Fruit fly (Drosophila melanogaster) whole organism, embryonic: ENCODE data around the gene trx.

Experiments
- Ada2b ChIP-seq: fragments of 200-800 bp; sonication (Bioruptor generic); IDR thresholded peaks from 2 replicates; pipeline ENCODE4 v1.3.6; 2022; ENCODE audit warnings: missing biosample characterization, missing genetic modification characterization
- Bteb2 ChIP-seq: fragments of 200-800 bp; sonication (Bioruptor generic); optimal IDR thresholded peaks from 2 replicates; lab custom pipeline; 2016; ENCODE audit warnings: missing biosample characterization, missing genetic modification characterization
- C15 ChIP-seq: fragments of 200-800 bp; sonication (Bioruptor generic); IDR thresholded peaks from 3 replicates; pipeline ENCODE4 v1.3.6; 2022; ENCODE audit warnings: missing biosample characterization, missing genetic modification characterization
- CG1024 ChIP-seq: fragments of 200-800 bp; sonication (Bioruptor generic); IDR thresholded peaks from 2 replicates; pipeline ENCODE4 v1.3.6; 2022; ENCODE audit warnings: missing biosample characterization, missing genetic modification characterization
- CG11093 ChIP-seq: fragments of 200-800 bp; sonication (Bioruptor generic); IDR thresholded peaks from 3 replicates; pipeline ENCODE4 v1.3.6; 2022; ENCODE audit warnings: missing biosample characterization, missing genetic modification characterization
- CG14710 ChIP-seq: fragments of 200-800 bp; sonication (Bioruptor generic); optimal IDR thresholded peaks from 3 replicates; lab custom pipeline; 2019; ENCODE audit warnings: missing biosample characterization, mild to moderate bottlenecking, missing genetic modification characterization, moderate library complexity
- CG15011 ChIP-seq: fragments of 200-800 bp; sonication (Bioruptor generic); optimal IDR thresholded peaks from 3 replicates; lab custom pipeline; 2018; ENCODE audit warnings: missing biosample characterization, mild to moderate bottlenecking, missing genetic modification characterization
- CG15479 ChIP-seq: fragments of 200-800 bp; sonication (Bioruptor generic); optimal IDR thresholded peaks from 3 replicates; lab custom pipeline; 2019; ENCODE audit warnings: missing biosample characterization, mild to moderate bottlenecking, missing genetic modification characterization, moderate library complexity
- CG16863 ChIP-seq: fragments of 200-800 bp; sonication (Bioruptor generic); optimal IDR thresholded peaks from 3 replicates; lab custom pipeline; 2016; ENCODE audit warnings: missing biosample characterization, missing genetic modification characterization
- CG17328 ChIP-seq: fragments of 200-800 bp; sonication (Bioruptor generic); IDR thresholded peaks from 2 replicates; pipeline ENCODE4 v1.3.6; 2022; ENCODE audit warnings: missing biosample characterization, missing genetic modification characterization
- CG2712 ChIP-seq: fragments of 200-800 bp; optimal IDR thresholded peaks from 3 replicates; lab custom pipeline; 2019; ENCODE audit warnings: missing biosample characterization, mild to moderate bottlenecking, missing genetic modification characterization, moderate library complexity
- CG32767 ChIP-seq: fragments of 200-800 bp; sonication (Bioruptor generic); IDR thresholded peaks from 2 replicates; pipeline ENCODE4 v1.3.6; 2022; ENCODE audit warnings: missing biosample characterization, missing genetic modification characterization
- CG3281 ChIP-seq: fragments of 200-800 bp; sonication (Bioruptor generic); optimal IDR thresholded peaks from 3 replicates; lab custom pipeline; 2017; ENCODE audit warnings: missing biosample characterization, mild to moderate bottlenecking, missing genetic modification characterization
- CG4617 ChIP-seq: fragments of 200-800 bp; sonication (Bioruptor generic); optimal IDR thresholded peaks from 3 replicates; lab custom pipeline; 2016; ENCODE audit warnings: missing biosample characterization, missing genetic modification characterization, borderline replicate concordance
- CG6254 ChIP-seq: fragments of 200-800 bp; sonication (Bioruptor generic); optimal IDR thresholded peaks from 3 replicates; lab custom pipeline; 2017; ENCODE audit warnings: mild to moderate bottlenecking, missing biosample characterization, missing genetic modification reagents, missing genetic modification characterization
- CG6272 ChIP-seq: fragments of 200-800 bp; sonication (Bioruptor generic); IDR thresholded peaks from 2 replicates; pipeline ENCODE4 v1.3.6; 2022; ENCODE audit warnings: missing biosample characterization, missing genetic modification characterization
- CG7357 ChIP-seq: fragments of 200-800 bp; sonication (Bioruptor generic); IDR thresholded peaks from 3 replicates; pipeline ENCODE4 v1.3.6; 2022; ENCODE audit warnings: missing biosample characterization, missing genetic modification characterization
- CG8924 ChIP-seq: fragments of 200-800 bp; optimal IDR thresholded peaks from 3 replicates; lab custom pipeline; 2019; ENCODE audit warnings: missing biosample characterization, mild to moderate bottlenecking, missing genetic modification characterization, moderate library complexity
- CG9932 ChIP-seq: fragments of 200-800 bp; sonication (Bioruptor generic); IDR thresholded peaks from 2 replicates; pipeline ENCODE4 v1.3.6; 2022; ENCODE audit warnings: missing biosample characterization, missing genetic modification characterization
- CkIIα-i1 ChIP-seq: fragments of 200-800 bp; sonication (Bioruptor generic); IDR thresholded peaks from 2 replicates; pipeline ENCODE4 v1.3.6; 2022; ENCODE audit warnings: missing biosample characterization, missing genetic modification characterization
- Doc2 ChIP-seq: fragments of 200-800 bp; sonication (Bioruptor generic); IDR thresholded peaks from 2 replicates; pipeline ENCODE4 v1.3.6; 2022; ENCODE audit warnings: missing biosample characterization, missing genetic modification characterization
- HLHmδ ChIP-seq: fragments of 200-800 bp; sonication (Bioruptor generic); optimal IDR thresholded peaks from 2 replicates; lab custom pipeline; 2018; ENCODE audit warnings: missing biosample characterization, mild to moderate bottlenecking, missing genetic modification characterization, moderate library complexity
- Hand ChIP-seq: fragments of 200-800 bp; sonication (Bioruptor generic); optimal IDR thresholded peaks from 2 replicates; lab custom pipeline; 2017; ENCODE audit warnings: mild to moderate bottlenecking, missing biosample characterization, missing genetic modification reagents, missing genetic modification characterization
- HmgZ ChIP-seq: fragments of 200-800 bp; sonication (Bioruptor generic); optimal IDR thresholded peaks from 2 replicates; lab custom pipeline; 2018; ENCODE audit warnings: missing biosample characterization, mild to moderate bottlenecking, missing genetic modification characterization
- Lhr ChIP-seq: fragments of 200-800 bp; sonication (Bioruptor generic); optimal IDR thresholded peaks from 3 replicates; lab custom pipeline; 2017; ENCODE audit warnings: mild to moderate bottlenecking, missing biosample characterization, missing genetic modification reagents, missing genetic modification characterization
- Lpt ChIP-seq: fragments of >200 bp; optimal IDR thresholded peaks from 2 replicates; lab custom pipeline; 2018; ENCODE audit warnings: missing biosample characterization, missing genetic modification characterization
- MESR4 ChIP-seq: fragments of 200-800 bp; sonication (Bioruptor generic); optimal IDR thresholded peaks from 2 replicates; lab custom pipeline; 2018; ENCODE audit warnings: missing biosample characterization, mild to moderate bottlenecking, missing genetic modification characterization, moderate library complexity
- Nf-YB ChIP-seq: fragments of 200-800 bp; sonication (Bioruptor generic); optimal IDR thresholded peaks from 3 replicates; lab custom pipeline; 2019; ENCODE audit warnings: missing biosample characterization, mild to moderate bottlenecking, missing genetic modification characterization, moderate library complexity
- Rx ChIP-seq: fragments of 200-800 bp; sonication (Bioruptor generic); IDR thresholded peaks from 2 replicates; pipeline ENCODE4 v1.3.6; 2022; ENCODE audit warnings: missing biosample characterization, missing genetic modification characterization
- ab ChIP-seq: fragments of 200-800 bp; sonication (Bioruptor generic); optimal IDR thresholded peaks from 2 replicates; lab custom pipeline; 2016; ENCODE audit warnings: missing biosample characterization, missing genetic modification characterization
- ase ChIP-seq: fragments of 200-800 bp; sonication (Bioruptor generic); IDR thresholded peaks from 3 replicates; pipeline ENCODE4 v1.3.6; 2022; ENCODE audit warnings: missing biosample characterization, missing genetic modification characterization
- ato ChIP-seq: fragments of 200-800 bp; sonication (Bioruptor generic); IDR thresholded peaks from 2 replicates; pipeline ENCODE4 v1.3.6; 2022; ENCODE audit warnings: missing biosample characterization, missing genetic modification characterization; ENCODE audit not compliant: partially characterized antibody
- cad ChIP-seq: fragments of >200 bp; optimal IDR thresholded peaks from 2 replicates; lab custom pipeline; 2017; ENCODE audit warnings: missing biosample characterization, missing genetic modification characterization
- crc ChIP-seq: fragments of 200-800 bp; sonication (Bioruptor generic); optimal IDR thresholded peaks from 2 replicates; lab custom pipeline; 2016; ENCODE audit warnings: missing biosample characterization, missing genetic modification characterization
- cwo ChIP-seq: fragments of 200-800 bp; sonication (Bioruptor generic); optimal IDR thresholded peaks from 3 replicates; lab custom pipeline; 2017; ENCODE audit warnings: missing biosample characterization, missing genetic modification characterization, mild to moderate bottlenecking, moderate library complexity, missing genetic modification reagents
- dmrt11E ChIP-seq: fragments of 200-800 bp; sonication (Bioruptor generic); optimal IDR thresholded peaks from 3 replicates; lab custom pipeline; 2018; ENCODE audit warnings: missing biosample characterization, mild to moderate bottlenecking, missing genetic modification characterization, moderate library complexity
- grau ChIP-seq: fragments of 200-800 bp; optimal IDR thresholded peaks from 3 replicates; lab custom pipeline; 2019; ENCODE audit warnings: missing biosample characterization, mild to moderate bottlenecking, missing genetic modification characterization, moderate library complexity
- jumu ChIP-seq: fragments of 200-800 bp; sonication (Bioruptor generic); optimal IDR thresholded peaks from 3 replicates; lab custom pipeline; 2016; ENCODE audit warnings: missing biosample characterization, missing genetic modification characterization
- lov ChIP-seq, 2 experiments: fragments of 200-800 bp in 1 of 2; fragments of >200 bp in 1 of 2; sonication (Bioruptor generic) in 1 of 2; IDR thresholded peaks in 1 of 2; optimal IDR thresholded peaks in 1 of 2; 2 replicates in 1 of 2; 3 replicates in 1 of 2; pipeline versions ENCODE4 v1.3.6 to Lab custom; 2017 to 2022; ENCODE audit warnings: missing biosample characterization in 1 of 2, missing genetic modification characterization in 1 of 2
- luna ChIP-seq: fragments of 200-800 bp; sonication (Bioruptor generic); optimal IDR thresholded peaks from 2 replicates; lab custom pipeline; 2016; ENCODE audit warnings: missing biosample characterization, missing genetic modification characterization
- maf-S ChIP-seq: fragments of 200-800 bp; sonication (Bioruptor generic); optimal IDR thresholded peaks from 2 replicates; lab custom pipeline; 2016; ENCODE audit warnings: missing biosample characterization, missing genetic modification characterization
- odd ChIP-seq: fragments of 200-800 bp; sonication (Bioruptor generic); optimal IDR thresholded peaks from 2 replicates; lab custom pipeline; 2017; ENCODE audit warnings: missing biosample characterization, mild to moderate bottlenecking, missing genetic modification characterization
- pum ChIP-seq: fragments of 200-800 bp; sonication (Bioruptor generic); optimal IDR thresholded peaks from 2 replicates; lab custom pipeline; 2016; ENCODE audit warnings: missing biosample characterization, missing genetic modification characterization
- pzg ChIP-seq: fragments of 200-800 bp; sonication (Bioruptor generic); optimal IDR thresholded peaks from 3 replicates; lab custom pipeline; 2018; ENCODE audit warnings: missing biosample characterization, mild to moderate bottlenecking, missing genetic modification characterization, moderate library complexity
- ranshi ChIP-seq: fragments of 200-800 bp; sonication (Bioruptor generic); IDR thresholded peaks from 2 replicates; pipeline ENCODE4 v1.3.6; 2022; ENCODE audit warnings: missing biosample characterization, missing genetic modification characterization
- stwl ChIP-seq: fragments of 200-800 bp; sonication (Bioruptor generic); optimal IDR thresholded peaks from 3 replicates; lab custom pipeline; 2018; ENCODE audit warnings: missing biosample characterization, mild to moderate bottlenecking, missing genetic modification characterization, moderate library complexity
- sug ChIP-seq: fragments of 200-800 bp; optimal IDR thresholded peaks from 2 replicates; lab custom pipeline; 2019; ENCODE audit warnings: missing biosample characterization, mild to moderate bottlenecking, missing genetic modification characterization, moderate library complexity
- usp ChIP-seq: fragments of >200 bp; optimal IDR thresholded peaks from 2 replicates; lab custom pipeline; 2017; ENCODE audit warnings: missing biosample characterization, missing genetic modification characterization
- vfl ChIP-seq: fragments of 200-800 bp; sonication (Bioruptor generic); optimal IDR thresholded peaks from 2 replicates; lab custom pipeline; 2016; ENCODE audit warnings: missing biosample characterization, missing genetic modification characterization

Gene trx

dm6 chr3R:14288669-14289383 is 2.1 kb upstream of the trx start, which contains the start of gene red (continued):
- TF ChIP-seq CG16863 (peak; percentile 12), vfl (GFP tag; lab: Kevin White, UChicago) (no peak), Nf-YB (peak; percentile 50), MESR4 (GFP tag; lab: Kevin White, UChicago) (no peak), crc (GFP tag; lab: Kevin White, UChicago) (peak; percentile 50), stwl (tag; lab: Kevin White, UChicago) (no peak), CG14710 (tag; lab: Kevin White, UChicago) (peak; percentile 31), sug (peak; percentile 93), Bteb2 (GFP tag; lab: Kevin White, UChicago) (peak; percentile 51), CG8924 (tag; lab: Kevin White, UChicago) (peak; percentile 79), cwo (peak; percentile 87), CG32767 (0 out of 2 replicates have a peak, but pooled peaks have one; percentile 24), Ada2b (GFP tag; lab: Robert Waterston, UW) (peak; percentile 69), Hand (peak; percentile 70), luna (GFP tag; lab: Kevin White, UChicago) (no peak), Lhr (GFP tag; lab: Kevin White, UChicago) (no peak), CG6272 (GFP tag; lab: Robert Waterston, UW) (peak; percentile 46), HmgZ (tag; lab: Kevin White, UChicago) (peak; percentile 79), CG9932 (GFP tag; lab: Robert Waterston, UW) (peak; percentile 75), cad (GFP tag; lab: Kevin White, UChicago) (no peak), ase (GFP tag; lab: Robert Waterston, UW) (peak; percentile 57; the same call in 1 of the 3 replicates), CG17328 (peak; percentile 58), dmrt11E (tag; lab: Kevin White, UChicago) (peak; percentile 15), ranshi (GFP tag; lab: Robert Waterston, UW) (peak; percentile 70; the same call in 1 of the 2 replicates), maf-S (peak; percentile 8), C15 (0 out of 3 replicates have a peak, but pooled peaks have one; percentile 5), Lpt (no peak), CG1024 (GFP tag; lab: Robert Waterston, UW) (0 out of 2 replicates have a peak, but pooled peaks have one; percentile 4), HLHmδ (GFP tag; lab: Kevin White, UChicago) (no peak), pum (peak; percentile 48), ab (GFP tag; lab: Kevin White, UChicago) (no peak), CG6254 (GFP tag; lab: Kevin White, UChicago) (peak; percentile 45), CkIIα-i1 (no peak), pzg (GFP tag; lab: Kevin White, UChicago) (peak; percentile 5), lov (optimal IDR thresholded peaks at IDR 0.05; lab: Kevin White, UChicago) (no peak), lov (GFP tag; IDR thresholded peaks at IDR 0.05; lab: Robert Waterston, UW) (no peak), CG15479 (GFP tag; lab: Kevin White, UChicago) (no peak), Doc2 (GFP tag; lab: Robert Waterston, UW) (no peak), CG15011 (GFP tag; lab: Kevin White, UChicago) (peak; percentile 64), odd (GFP tag; lab: Kevin White, UChicago) (peak; percentile 79), CG7357 (GFP tag; lab: Robert Waterston, UW) (no peak), CG4617 (GFP tag; lab: Kevin White, UChicago) (no peak), ato (GFP tag; lab: Robert Waterston, UW) (no peak), Rx (GFP tag; lab: Robert Waterston, UW) (0 out of 2 replicates have a peak, but pooled peaks have one; percentile 30), CG2712 (tag; lab: Kevin White, UChicago) (peak; percentile 73), grau (tag; lab: Kevin White, UChicago) (peak; percentile 95), usp (GFP tag; lab: Kevin White, UChicago) (no peak), jumu (GFP tag; lab: Kevin White, UChicago) (peak; percentile 47), CG11093 (peak; percentile 45; the same call in 1 of the 3 replicates), CG3281 (GFP tag; lab: Kevin White, UChicago) (peak; percentile 88)
